Worm (Caenorhabditis elegans) whole organism, L2 larva: Measurements from ENCODE around the gene fbxa-153.
"Not testable (repeated sequence)": the region's sequence is repeated elsewhere in the genome, so short reads cannot be mapped to it uniquely, and the experiment has no call there.

ENCODE experiments used
- lin-39 ChIP-seq: fragments of 150-350 bp; optimal IDR thresholded peaks from 2 replicates; lab custom pipeline; 2014; ENCODE audit warnings: missing biosample characterization, missing genetic modification reagents, missing genetic modification characterization
- sem-4 ChIP-seq: fragments of 150-350 bp; optimal IDR thresholded peaks from 2 replicates; lab custom pipeline; 2014; ENCODE audit warnings: missing biosample characterization, missing genetic modification reagents, missing genetic modification characterization
- unc-39 ChIP-seq: fragments of 150-350 bp; optimal IDR thresholded peaks from 2 replicates; lab custom pipeline; 2014; ENCODE audit warnings: missing biosample characterization, missing genetic modification characterization

DNA sequence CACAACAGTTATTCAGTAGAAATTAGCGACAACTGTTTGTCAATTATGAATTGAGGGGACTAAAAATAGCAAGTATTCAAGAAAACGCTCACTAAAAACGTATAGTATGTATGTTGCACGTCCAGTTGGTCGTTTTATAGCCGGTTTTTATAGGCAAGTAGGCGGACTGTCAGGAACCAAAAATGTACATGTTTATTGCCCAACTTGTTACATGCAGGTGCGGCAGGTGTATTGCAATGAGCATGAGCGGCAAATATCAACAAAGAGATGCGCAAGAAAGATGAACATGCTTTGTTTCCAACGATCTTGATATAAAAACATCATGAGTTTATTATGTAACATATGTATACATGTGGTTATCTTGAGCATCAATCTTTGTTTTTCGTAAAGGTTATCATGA is 10.4 kb downstream of the fbxa-153 start, which contains the start of gene B0391.14:
- not testable (repeated sequence) for TF ChIP-seq unc-39 (tag; lab: Kevin White, UChicago); sem-4 (tag; lab: Kevin White, UChicago); lin-39
